Fruit fly (Drosophila melanogaster): ENCODE data around the gene Zmynd10.

The Zmynd10 gene

dm6 chr3L:13015823-13016465, 10.3 kb downstream of the Zmynd10 start, which contains the start of gene CG11267 (continued):
- TF ChIP-seq ara (GFP tag; IDR thresholded peaks at IDR 0.05) (peak; percentile 83), Hr3 (GFP tag; optimal IDR thresholded peaks at IDR 0.05) (peak; percentile 61), CG1024 (GFP tag; IDR thresholded peaks at IDR 0.05) (peak; percentile 91), peb (GFP tag; IDR thresholded peaks at IDR 0.05) (peak; percentile 73), Chrac-16 (GFP tag; optimal IDR thresholded peaks at IDR 0.05) (peak; percentile 62), CG12942 (GFP tag; optimal IDR thresholded peaks at IDR 0.05) (peak; percentile 72), Nf-YC (tag; optimal IDR thresholded peaks at IDR 0.05) (peak; percentile 71), CG18599 (GFP tag; optimal IDR thresholded peaks at IDR 0.05) (peak; percentile 92), ind (GFP tag; optimal IDR thresholded peaks at IDR 0.05) (peak; percentile 89), CG17359 (tag; optimal IDR thresholded peaks at IDR 0.05) (peak; percentile 90), CG10979 (tag; optimal IDR thresholded peaks at IDR 0.05) (peak; percentile 81), hth (optimal IDR thresholded peaks at IDR 0.05) (no peak), CG17612 (GFP tag; IDR thresholded peaks at IDR 0.05) (peak; percentile 70), fu2 (GFP tag; optimal IDR thresholded peaks at IDR 0.05) (peak; percentile 70), CG2678 (tag; optimal IDR thresholded peaks at IDR 0.05) (peak; percentile 92), CG6689 (GFP tag; IDR thresholded peaks at IDR 0.05) (peak; percentile 91), CG14710 (tag; optimal IDR thresholded peaks at IDR 0.05) (peak; percentile 82), CG18764 (GFP tag; optimal IDR thresholded peaks at IDR 0.05) (peak; percentile 77), CG31441 (GFP tag; IDR thresholded peaks at IDR 0.05) (peak; percentile 79), CG6654 (GFP tag; optimal IDR thresholded peaks at IDR 0.05) (peak; percentile 73), Nf-YB (GFP tag; optimal IDR thresholded peaks at IDR 0.05) (peak; percentile 52), CG4730 (GFP tag; IDR thresholded peaks at IDR 0.05) (peak; percentile 84), sob (GFP tag; IDR thresholded peaks at IDR 0.05) (peak; percentile 93), Bdp1 (GFP tag; optimal IDR thresholded peaks at IDR 0.05) (peak; percentile 56), corto (GFP tag; optimal IDR thresholded peaks at IDR 0.05) (peak; percentile 35), dmrt99B (tag; optimal IDR thresholded peaks at IDR 0.05) (peak; percentile 88), CG14667 (GFP tag; IDR thresholded peaks at IDR 0.05) (peak; percentile 79), row (GFP tag; IDR thresholded peaks at IDR 0.05) (peak; percentile 78), CG7839 (tag; optimal IDR thresholded peaks at IDR 0.05) (peak; percentile 93), HLH3B (GFP tag; IDR thresholded peaks at IDR 0.05) (peak; percentile 89), org-1 (GFP tag; optimal IDR thresholded peaks at IDR 0.05) (peak; percentile 53), zen2 (GFP tag; IDR thresholded peaks at IDR 0.05; ENCODE audit: partially characterized antibody) (peak; percentile 53; the same call in 1 of the 3 replicates), sna (GFP tag; IDR thresholded peaks at IDR 0.05; ENCODE audit: partially characterized antibody) (no peak), lab (GFP tag; optimal IDR thresholded peaks at IDR 0.05) (peak; percentile 93), bcd (GFP tag; optimal IDR thresholded peaks at IDR 0.05) (peak; percentile 84), CG3847 (GFP tag; IDR thresholded peaks at IDR 0.05) (peak; percentile 78), Ssrp (tag; optimal IDR thresholded peaks at IDR 0.05) (peak; percentile 73), Fer2 (tag; optimal IDR thresholded peaks at IDR 0.05) (peak; percentile 88), MBD-R2 (GFP tag; IDR thresholded peaks at IDR 0.05) (peak; percentile 80; the same call in 1 of the 2 replicates), CG10565 (GFP tag; optimal IDR thresholded peaks at IDR 0.05) (peak; percentile 59), Elba2 (GFP tag; optimal IDR thresholded peaks at IDR 0.05) (no peak), CG2875 (GFP tag; optimal IDR thresholded peaks at IDR 0.05) (peak; percentile 48), nmo (GFP tag; optimal IDR thresholded peaks at IDR 0.05) (peak; percentile 92), ssp (GFP tag; IDR thresholded peaks at IDR 0.05) (peak; percentile 59), Side (GFP tag; optimal IDR thresholded peaks at IDR 0.05) (peak; percentile 80), CkIIα-i1 (GFP tag; IDR thresholded peaks at IDR 0.05) (peak; percentile 55; the same call in 1 of the 2 replicates), ash1 (GFP tag; optimal IDR thresholded peaks at IDR 0.05) (peak; percentile 48), pho (GFP tag; optimal IDR thresholded peaks at IDR 0.05) (peak; percentile 59), repo (GFP tag; optimal IDR thresholded peaks at IDR 0.05) (peak; percentile 47), chif (GFP tag; optimal IDR thresholded peaks at IDR 0.05) (peak; percentile 55 to 79)
